Worm (Caenorhabditis elegans) whole organism, midembryonic: Measurements from ENCODE around the gene pho-1.

Source experiments
- cog-1 ChIP-seq: sonication (generic microtip); optimal IDR thresholded peaks from 2 replicates; lab custom pipeline; 2016; ENCODE audit warnings: missing genetic modification characterization, missing compliant biosample characterization
- flt-1 ChIP-seq: fragments of 200-800 bp; sonication (Bioruptor generic); IDR thresholded peaks from 2 replicates; pipeline ENCODE4 v1.3.6; 2022; ENCODE audit warnings: missing genetic modification characterization, missing compliant biosample characterization
- med-1 ChIP-seq: sonication (generic microtip); optimal IDR thresholded peaks from 2 replicates; lab custom pipeline; 2017; ENCODE audit warnings: missing genetic modification characterization, mild to moderate bottlenecking, missing compliant biosample characterization, antibody characterized with exemption, missing genetic modification reagents; ENCODE audit not compliant: insufficient read depth
- tab-1 ChIP-seq: fragments of 200-800 bp; sonication (Bioruptor generic); IDR thresholded peaks from 2 replicates; pipeline ENCODE4 v1.3.6; 2022; ENCODE audit warnings: missing genetic modification characterization, missing compliant biosample characterization
- ztf-23 ChIP-seq: fragments of 200-800 bp; sonication (Bioruptor generic); IDR thresholded peaks from 2 replicates; pipeline ENCODE4 v1.3.6; 2022; ENCODE audit warnings: missing genetic modification reagents, missing genetic modification characterization, missing compliant biosample characterization
- ztf-29 ChIP-seq: fragments of 200-800 bp; sonication (Bioruptor generic); IDR thresholded peaks from 2 replicates; pipeline ENCODE4 v1.3.6; 2022; ENCODE audit warnings: missing genetic modification reagents, missing genetic modification characterization, missing compliant biosample characterization

DNA sequence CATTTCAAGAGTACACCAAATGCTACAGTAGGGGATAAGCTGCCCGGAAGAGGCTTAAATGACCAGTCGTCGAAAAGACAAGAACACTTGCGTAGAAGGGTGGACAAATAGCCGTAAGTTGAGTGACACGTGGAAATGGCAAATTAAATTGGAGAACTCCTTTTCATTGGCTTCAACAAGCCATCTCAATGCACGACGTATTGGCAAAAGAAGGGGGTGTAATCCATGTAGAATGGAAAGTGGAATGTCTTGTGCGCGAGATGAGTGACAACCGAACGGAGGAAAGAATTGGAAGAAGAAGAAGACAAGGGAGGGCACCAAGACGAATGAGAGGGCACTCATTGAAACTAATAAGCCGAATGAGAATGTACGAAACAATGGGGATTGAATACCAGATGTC lies 7.0 kb downstream of the pho-1 start:
- no peak for TF ChIP-seq flt-1 (GFP tag; lab: Robert Waterston, UW)
- TF ChIP-seq med-1 (GFP tag; lab: Kevin White, UChicago) = no peak
- 0 out of 2 replicates have a peak, but pooled peaks have one; percentile 41 for TF ChIP-seq tab-1 (GFP tag; lab: Robert Waterston, UW)
- TF ChIP-seq ztf-29 = no peak
- no peak for TF ChIP-seq ztf-23 (GFP tag; lab: Robert Waterston, UW)
- TF ChIP-seq cog-1 = no peak
